Worm (Caenorhabditis elegans) whole organism, late embryonic: Measurements from ENCODE around the gene pqn-87.

Source experiments
- C08G9.2 ChIP-seq: sonication (generic microtip); optimal IDR thresholded peaks from 2 replicates; lab custom pipeline; 2016; ENCODE audit warnings: mild to moderate bottlenecking, missing genetic modification characterization, moderate library complexity, missing compliant biosample characterization
- C38D4.7 ChIP-seq: fragments of 200-800 bp; sonication (Bioruptor generic); optimal IDR thresholded peaks from 2 replicates; lab custom pipeline; 2018; ENCODE audit warnings: mild to moderate bottlenecking, missing genetic modification characterization, moderate library complexity, missing compliant biosample characterization
- F13H6.1 ChIP-seq: sonication (generic microtip); optimal IDR thresholded peaks from 2 replicates; lab custom pipeline; 2016; ENCODE audit warnings: missing genetic modification characterization, missing compliant biosample characterization
- K02D7.2 ChIP-seq: sonication (generic microtip); optimal IDR thresholded peaks from 2 replicates; lab custom pipeline; 2017; ENCODE audit warnings: mild to moderate bottlenecking, missing genetic modification characterization, missing compliant biosample characterization
- K09A11.1 ChIP-seq: sonication (generic microtip); optimal IDR thresholded peaks from 2 replicates; lab custom pipeline; 2017; ENCODE audit warnings: antibody characterized with exemption, mild to moderate bottlenecking, missing genetic modification characterization, missing compliant biosample characterization; ENCODE audit not compliant: insufficient read depth
- T23F11.4 ChIP-seq: fragments of 200-800 bp; sonication (Bioruptor generic); optimal IDR thresholded peaks from 2 replicates; lab custom pipeline; 2018; ENCODE audit warnings: mild to moderate bottlenecking, missing genetic modification characterization, missing compliant biosample characterization
- ahr-1 ChIP-seq: sonication (generic microtip); optimal IDR thresholded peaks from 2 replicates; lab custom pipeline; 2016; ENCODE audit warnings: missing genetic modification characterization, missing compliant biosample characterization
- ama-1 ChIP-seq: fragments of 150-350 bp; optimal IDR thresholded peaks from 2 replicates; lab custom pipeline; 2014
- ceh-14 ChIP-seq: sonication (generic microtip); optimal IDR thresholded peaks from 2 replicates; lab custom pipeline; 2016; ENCODE audit warnings: missing genotype, missing genetic modification characterization, missing compliant biosample characterization
- ceh-18 ChIP-seq: sonication (generic microtip); optimal IDR thresholded peaks from 2 replicates; lab custom pipeline; 2016; ENCODE audit warnings: missing genetic modification characterization, missing compliant biosample characterization
- ceh-19 ChIP-seq: fragments of 200-800 bp; sonication (Bioruptor generic); optimal IDR thresholded peaks from 2 replicates; lab custom pipeline; 2018; ENCODE audit warnings: mild to moderate bottlenecking, missing genetic modification characterization, missing compliant biosample characterization
- ceh-2 ChIP-seq: sonication (generic microtip); optimal IDR thresholded peaks from 2 replicates; lab custom pipeline; 2016; ENCODE audit warnings: missing genotype, missing genetic modification characterization, missing compliant biosample characterization
- ceh-22 ChIP-seq: sonication (generic microtip); optimal IDR thresholded peaks from 2 replicates; lab custom pipeline; 2017; ENCODE audit warnings: missing biosample characterization, missing genetic modification characterization
- ceh-24 ChIP-seq: sonication (generic microtip); optimal IDR thresholded peaks from 2 replicates; lab custom pipeline; 2016; ENCODE audit warnings: mild to moderate bottlenecking, missing genetic modification characterization, missing compliant biosample characterization
- ceh-45 ChIP-seq: fragments of 200-800 bp; sonication (Bioruptor generic); IDR thresholded peaks from 2 replicates; pipeline ENCODE4 v1.3.6; 2022; ENCODE audit warnings: missing genetic modification reagents, missing genetic modification characterization, missing compliant biosample characterization
- ceh-48 ChIP-seq: sonication (generic microtip); optimal IDR thresholded peaks from 2 replicates; lab custom pipeline; 2016; ENCODE audit warnings: missing genetic modification characterization, inconsistent platforms, missing compliant biosample characterization
- ceh-6 ChIP-seq: fragments of 200-800 bp; sonication (Bioruptor generic); optimal IDR thresholded peaks from 2 replicates; lab custom pipeline; 2018; ENCODE audit warnings: mild to moderate bottlenecking, missing genetic modification characterization, missing compliant biosample characterization
- ceh-9 ChIP-seq: sonication (generic microtip); optimal IDR thresholded peaks from 2 replicates; lab custom pipeline; 2016; ENCODE audit warnings: mild to moderate bottlenecking, missing genetic modification characterization, inconsistent platforms, missing compliant biosample characterization
- che-1 ChIP-seq: sonication (generic microtip); optimal IDR thresholded peaks from 2 replicates; lab custom pipeline; 2016; ENCODE audit warnings: mild to moderate bottlenecking, missing genetic modification characterization, missing compliant biosample characterization
- dve-1 ChIP-seq: sonication (generic microtip); optimal IDR thresholded peaks from 2 replicates; lab custom pipeline; 2017; ENCODE audit warnings: antibody characterized with exemption, mild to moderate bottlenecking, missing genetic modification characterization, missing compliant biosample characterization
- elt-2 ChIP-seq: sonication (generic microtip); optimal IDR thresholded peaks from 2 replicates; lab custom pipeline; 2016; ENCODE audit warnings: missing genetic modification reagents, missing genetic modification characterization, missing compliant biosample characterization
- elt-4 ChIP-seq: sonication (generic microtip); optimal IDR thresholded peaks from 2 replicates; lab custom pipeline; 2016; ENCODE audit warnings: missing genetic modification characterization, missing compliant biosample characterization
- ets-4 ChIP-seq: sonication (generic microtip); optimal IDR thresholded peaks from 2 replicates; lab custom pipeline; 2016; ENCODE audit warnings: missing genetic modification characterization, missing compliant biosample characterization
- fax-1 ChIP-seq: sonication (generic microtip); optimal IDR thresholded peaks from 2 replicates; lab custom pipeline; 2016; ENCODE audit warnings: missing genotype, missing genetic modification characterization, missing compliant biosample characterization
- fkh-6 ChIP-seq: sonication (generic microtip); optimal IDR thresholded peaks from 2 replicates; lab custom pipeline; 2016; ENCODE audit warnings: missing genetic modification characterization, missing compliant biosample characterization
- gmeb-2 ChIP-seq: sonication (generic microtip); optimal IDR thresholded peaks from 2 replicates; lab custom pipeline; 2016; ENCODE audit warnings: missing genetic modification characterization, inconsistent platforms, missing compliant biosample characterization
- hlh-13 ChIP-seq: fragments of 200-800 bp; sonication (Bioruptor generic); optimal IDR thresholded peaks from 2 replicates; lab custom pipeline; 2018; ENCODE audit warnings: mild to moderate bottlenecking, missing genetic modification characterization, missing compliant biosample characterization
- hlh-15 ChIP-seq: sonication (generic microtip); optimal IDR thresholded peaks from 2 replicates; lab custom pipeline; 2016; ENCODE audit warnings: missing genetic modification characterization, missing compliant biosample characterization
- hlh-30 ChIP-seq: sonication (generic microtip); optimal IDR thresholded peaks from 2 replicates; lab custom pipeline; 2017; ENCODE audit warnings: antibody characterized with exemption, missing genetic modification characterization, missing compliant biosample characterization; ENCODE audit not compliant: insufficient read depth
- hlh-6 ChIP-seq: sonication (generic microtip); optimal IDR thresholded peaks from 2 replicates; lab custom pipeline; 2016; ENCODE audit warnings: missing genotype, missing genetic modification characterization, missing compliant biosample characterization
- lim-6 ChIP-seq: sonication (generic microtip); optimal IDR thresholded peaks from 2 replicates; lab custom pipeline; 2016; ENCODE audit warnings: missing genetic modification characterization, missing compliant biosample characterization
- lin-11 ChIP-seq: fragments of 200-800 bp; sonication (Bioruptor generic); optimal IDR thresholded peaks from 2 replicates; lab custom pipeline; 2018; ENCODE audit warnings: mild to moderate bottlenecking, missing genetic modification characterization, missing compliant biosample characterization
- mec-3 ChIP-seq: sonication (generic microtip); optimal IDR thresholded peaks from 2 replicates; lab custom pipeline; 2016; ENCODE audit warnings: borderline replicate concordance, missing genetic modification characterization, missing compliant biosample characterization
- nhr-11 ChIP-seq: fragments of 150-350 bp; optimal IDR thresholded peaks from 2 replicates; lab custom pipeline; 2014; ENCODE audit warnings: missing biosample characterization, missing genetic modification characterization
- npax-4 ChIP-seq: sonication (generic microtip); optimal IDR thresholded peaks from 2 replicates; lab custom pipeline; 2016; ENCODE audit warnings: missing genetic modification characterization, missing compliant biosample characterization
- odd-2 ChIP-seq: sonication (generic microtip); optimal IDR thresholded peaks from 2 replicates; lab custom pipeline; 2017; ENCODE audit warnings: antibody characterized with exemption, mild to moderate bottlenecking, missing genetic modification characterization, missing compliant biosample characterization
- pag-3 ChIP-seq: sonication (generic microtip); optimal IDR thresholded peaks from 2 replicates; lab custom pipeline; 2016; ENCODE audit warnings: missing compliant biosample characterization, missing genetic modification characterization, borderline replicate concordance
- pax-1 ChIP-seq: fragments of 150-350 bp; optimal IDR thresholded peaks from 2 replicates; lab custom pipeline; 2014; ENCODE audit warnings: missing biosample characterization, missing genetic modification characterization
- pha-4 ChIP-seq: fragments of 150-350 bp; optimal IDR thresholded peaks from 2 replicates; lab custom pipeline; 2018; ENCODE audit warnings: missing biosample characterization, missing genetic modification reagents, missing genetic modification characterization
- pros-1 ChIP-seq: fragments of 150-350 bp; optimal IDR thresholded peaks from 2 replicates; lab custom pipeline; 2014; ENCODE audit warnings: missing biosample characterization, missing genetic modification reagents, missing genetic modification characterization
- ref-2 ChIP-seq: sonication (generic microtip); optimal IDR thresholded peaks from 2 replicates; lab custom pipeline; 2016; ENCODE audit warnings: missing genetic modification characterization, missing compliant biosample characterization
- rnt-1 ChIP-seq: sonication (generic microtip); optimal IDR thresholded peaks from 2 replicates; lab custom pipeline; 2016; ENCODE audit warnings: missing genetic modification characterization, missing compliant biosample characterization
- sdc-2 ChIP-seq: sonication (generic microtip); optimal IDR thresholded peaks from 2 replicates; lab custom pipeline; 2016; ENCODE audit warnings: missing genotype, missing genetic modification characterization, missing compliant biosample characterization
- sox-2 ChIP-seq: fragments of 200-800 bp; sonication (Bioruptor generic); IDR thresholded peaks from 2 replicates; pipeline ENCODE4 v1.3.6; 2022; ENCODE audit warnings: missing genetic modification reagents, missing genetic modification characterization, missing compliant biosample characterization
- syd-9 ChIP-seq: sonication (generic microtip); optimal IDR thresholded peaks from 2 replicates; lab custom pipeline; 2016; ENCODE audit warnings: mild to moderate bottlenecking, missing genetic modification characterization, moderate library complexity, missing compliant biosample characterization
- tbx-2 ChIP-seq: sonication (generic microtip); optimal IDR thresholded peaks from 2 replicates; lab custom pipeline; 2016; ENCODE audit warnings: missing genetic modification characterization, missing compliant biosample characterization
- tbx-7 ChIP-seq: sonication (generic microtip); optimal IDR thresholded peaks from 2 replicates; lab custom pipeline; 2016; ENCODE audit warnings: missing genotype, missing genetic modification characterization, missing compliant biosample characterization
- ttx-3 ChIP-seq: sonication (generic microtip); optimal IDR thresholded peaks from 2 replicates; lab custom pipeline; 2016; ENCODE audit warnings: missing genetic modification reagents, missing genetic modification characterization, missing compliant biosample characterization
- unc-55 ChIP-seq: sonication (generic microtip); optimal IDR thresholded peaks from 2 replicates; lab custom pipeline; 2017; ENCODE audit warnings: missing biosample characterization, missing genetic modification reagents, missing genetic modification characterization
- zip-5 ChIP-seq: sonication (generic microtip); optimal IDR thresholded peaks from 2 replicates; lab custom pipeline; 2016; ENCODE audit warnings: missing genetic modification characterization, missing compliant biosample characterization
- ztf-16 ChIP-seq: sonication (generic microtip); optimal IDR thresholded peaks from 2 replicates; lab custom pipeline; 2017; ENCODE audit warnings: missing genetic modification characterization, missing compliant biosample characterization

The pqn-87 gene

ce11 chrII:12226192-12226591 lies 1.3 kb upstream of the pqn-87 start:
- no peak for TF ChIP-seq ceh-24 (tag; lab: Kevin White, UChicago)
- no peak for TF ChIP-seq ceh-18 (tag; lab: Kevin White, UChicago)
- no peak for TF ChIP-seq pag-3 (tag; lab: Kevin White, UChicago)
- no peak for TF ChIP-seq rnt-1
- no peak for TF ChIP-seq lim-6
- no peak for TF ChIP-seq T23F11.4 (GFP tag; lab: Kevin White, UChicago)
- TF ChIP-seq ceh-6 (GFP tag; lab: Kevin White, UChicago): no peak

- TF ChIP-seq elt-2 (tag; lab: Kevin White, UChicago) (no peak), syd-9 (tag; lab: Kevin White, UChicago) (peak; percentile 68), nhr-11 (no peak), ceh-48 (tag; lab: Kevin White, UChicago) (peak; percentile 65), fax-1 (no peak), hlh-6 (tag; lab: Kevin White, UChicago) (peak; percentile 35), ceh-2 (peak; percentile 54), K09A11.1 (tag; lab: Kevin White, UChicago) (peak; percentile 74), ttx-3 (tag; lab: Kevin White, UChicago) (no peak), ztf-16 (no peak), C38D4.7 (GFP tag; lab: Kevin White, UChicago) (no peak), pha-4 (no peak), hlh-15 (tag; lab: Kevin White, UChicago) (no peak), ceh-9 (tag; lab: Kevin White, UChicago) (no peak), zip-5 (tag; lab: Kevin White, UChicago) (no peak), hlh-13 (GFP tag; lab: Kevin White, UChicago) (no peak), rnt-1 (peak; percentile 83), tbx-2 (tag; lab: Kevin White, UChicago) (peak; percentile 80), mec-3 (no peak), che-1 (tag; lab: Kevin White, UChicago) (no peak), ceh-18 (tag; lab: Kevin White, UChicago) (peak; percentile 92), ceh-24 (tag; lab: Kevin White, UChicago) (no peak), ceh-19 (GFP tag; lab: Kevin White, UChicago) (peak; percentile 29), gmeb-2 (no peak), F13H6.1 (peak; percentile 66), K02D7.2 (tag; lab: Kevin White, UChicago) (no peak), C08G9.2 (peak; percentile 64), ets-4 (tag; lab: Kevin White, UChicago) (peak; percentile 18), pax-1 (tag; lab: Kevin White, UChicago) (no peak), ceh-14 (tag; lab: Kevin White, UChicago) (peak; percentile 46), ceh-6 (GFP tag; lab: Kevin White, UChicago) (peak; percentile 10), hlh-30 (tag; lab: Kevin White, UChicago) (peak; percentile 78), sdc-2 (tag; lab: Kevin White, UChicago) (peak; percentile 77), tbx-7 (tag; lab: Kevin White, UChicago) (peak; percentile 3), ama-1 (no peak), dve-1 (tag; lab: Kevin White, UChicago) (peak; percentile 64), npax-4 (tag; lab: Kevin White, UChicago) (no peak), elt-4 (tag; lab: Kevin White, UChicago) (no peak), unc-55 (GFP tag; lab: Kevin White, UChicago) (peak; percentile 86), ceh-22 (tag; lab: Kevin White, UChicago) (no peak), sox-2 (no peak), odd-2 (no peak), pag-3 (tag; lab: Kevin White, UChicago) (no peak), fkh-6 (no peak), T23F11.4 (GFP tag; lab: Kevin White, UChicago) (no peak), lin-11 (tag; lab: Kevin White, UChicago) (no peak), ceh-45 (GFP tag; lab: Robert Waterston, UW) (0 out of 2 replicates have a peak, but pooled peaks have one; percentile 9), ref-2 (peak; percentile 88), ahr-1 (no peak), pros-1 (tag; lab: Kevin White, UChicago) (peak; percentile 88)
Measured at ce11 chrII:12222524-12222923, 2.4 kb downstream of the pqn-87 start.
